Fruit fly (Drosophila melanogaster) whole organism, larva: ENCODE results near the gene CG13896.

Experiments
- noc ChIP-seq: fragments of 200-800 bp; sonication (Bioruptor generic); optimal IDR thresholded peaks from 3 replicates; lab custom pipeline; 2019; ENCODE audit warnings: missing biosample characterization, mild to moderate bottlenecking, missing genetic modification characterization, moderate library complexity

The CG13896 gene

dm6 chr3L:731469-731868 is 19.8 kb upstream of the CG13896 start:
- no peak for TF ChIP-seq noc (tag; lab: Kevin White, UChicago)

- TF ChIP-seq noc (tag; lab: Kevin White, UChicago): no peak
Observed at dm6 chr3L:729345-729744, 17.7 kb upstream of the CG13896 start.

- no peak for TF ChIP-seq noc (tag; lab: Kevin White, UChicago)
Observed at dm6 chr3L:728579-728978, 16.9 kb upstream of the CG13896 start.

- TF ChIP-seq noc (tag; lab: Kevin White, UChicago): no peak
Observed at dm6 chr3L:727874-728273, 16.2 kb upstream of the CG13896 start.

- no peak for TF ChIP-seq noc (tag; lab: Kevin White, UChicago)
Observed at dm6 chr3L:727190-727589, 15.5 kb upstream of the CG13896 start.

- no peak for TF ChIP-seq noc (tag; lab: Kevin White, UChicago)
Observed at dm6 chr3L:726486-727180, 15.0 kb upstream of the CG13896 start.

- no peak for TF ChIP-seq noc (tag; lab: Kevin White, UChicago)
Observed at dm6 chr3L:725527-726191, 14.0 kb upstream of the CG13896 start.

dm6 chr3L:724518-725341 is 13.1 kb upstream of the CG13896 start:
- no peak for TF ChIP-seq noc (tag; lab: Kevin White, UChicago)

- TF ChIP-seq noc (tag; lab: Kevin White, UChicago): no peak
Observed at dm6 chr3L:723654-724461, 12.2 kb upstream of the CG13896 start.

dm6 chr3L:722386-722785 is 10.7 kb upstream of the CG13896 start:
- no peak for TF ChIP-seq noc (tag; lab: Kevin White, UChicago)

- TF ChIP-seq noc (tag; lab: Kevin White, UChicago): no peak
Observed at dm6 chr3L:721863-722262, 10.2 kb upstream of the CG13896 start.

- no peak for TF ChIP-seq noc (tag; lab: Kevin White, UChicago)
Observed at dm6 chr3L:721026-721425, 9.4 kb upstream of the CG13896 start.

- TF ChIP-seq noc (tag; lab: Kevin White, UChicago): no peak
Observed at dm6 chr3L:718378-718777, 6.7 kb upstream of the CG13896 start.

dm6 chr3L:716078-716477 is 4.4 kb upstream of the CG13896 start:
- TF ChIP-seq noc (tag; lab: Kevin White, UChicago): no peak

dm6 chr3L:710345-710822 is 1.3 kb downstream of the CG13896 start, which contains the start of gene CkIIalpha-i3:
Gene CkIIalpha-i3 (minus strand): TSS chr3L:710607.
- TF ChIP-seq noc (tag; lab: Kevin White, UChicago): no peak
